Worm (Caenorhabditis elegans) whole organism, late embryonic: Measurements from ENCODE around the gene cdk-12.

Experiments
- ama-1 ChIP-seq: fragments of 150-350 bp; optimal IDR thresholded peaks from 2 replicates; lab custom pipeline; 2014
- ceh-22 ChIP-seq: sonication (generic microtip); optimal IDR thresholded peaks from 2 replicates; lab custom pipeline; 2017; ENCODE audit warnings: missing biosample characterization, missing genetic modification characterization
- ceh-24 ChIP-seq: sonication (generic microtip); optimal IDR thresholded peaks from 2 replicates; lab custom pipeline; 2016; ENCODE audit warnings: mild to moderate bottlenecking, missing genetic modification characterization, missing compliant biosample characterization
- fax-1 ChIP-seq: sonication (generic microtip); optimal IDR thresholded peaks from 2 replicates; lab custom pipeline; 2016; ENCODE audit warnings: missing genotype, missing genetic modification characterization, missing compliant biosample characterization
- hlh-8 ChIP-seq: sonication (generic microtip); optimal IDR thresholded peaks from 2 replicates; lab custom pipeline; 2016; ENCODE audit warnings: missing genotype, missing genetic modification characterization, missing compliant biosample characterization
- nhr-11 ChIP-seq: fragments of 150-350 bp; optimal IDR thresholded peaks from 2 replicates; lab custom pipeline; 2014; ENCODE audit warnings: missing biosample characterization, missing genetic modification characterization
- pha-4 ChIP-seq: fragments of 150-350 bp; optimal IDR thresholded peaks from 2 replicates; lab custom pipeline; 2018; ENCODE audit warnings: missing biosample characterization, missing genetic modification reagents, missing genetic modification characterization
- rnt-1 ChIP-seq: sonication (generic microtip); optimal IDR thresholded peaks from 2 replicates; lab custom pipeline; 2016; ENCODE audit warnings: missing genetic modification characterization, missing compliant biosample characterization
- sox-2 ChIP-seq: fragments of 200-800 bp; sonication (Bioruptor generic); IDR thresholded peaks from 2 replicates; pipeline ENCODE4 v1.3.6; 2022; ENCODE audit warnings: missing genetic modification reagents, missing genetic modification characterization, missing compliant biosample characterization
- unc-55 ChIP-seq: sonication (generic microtip); optimal IDR thresholded peaks from 2 replicates; lab custom pipeline; 2017; ENCODE audit warnings: missing biosample characterization, missing genetic modification reagents, missing genetic modification characterization
- zip-5 ChIP-seq: sonication (generic microtip); optimal IDR thresholded peaks from 2 replicates; lab custom pipeline; 2016; ENCODE audit warnings: missing genetic modification characterization, missing compliant biosample characterization

DNA sequence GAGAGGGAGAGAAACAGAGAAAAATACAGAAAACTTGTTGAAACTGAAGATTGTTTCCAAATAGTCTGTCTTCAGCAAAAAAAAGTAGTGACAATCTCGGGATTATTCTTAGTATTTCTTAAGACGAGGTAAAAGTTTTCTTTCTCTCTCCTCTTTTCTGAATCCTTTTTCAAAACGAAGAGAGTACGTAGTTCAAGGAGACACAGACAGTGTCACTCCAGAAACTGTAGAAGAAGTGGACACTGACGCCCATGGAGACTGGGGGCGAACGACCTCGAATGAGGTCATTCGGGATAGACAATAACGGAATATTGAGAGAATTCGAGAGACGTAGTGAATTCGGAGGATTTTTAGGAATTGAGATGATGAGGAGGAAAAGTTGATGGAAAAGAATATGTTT, 1.8 kb upstream of the cdk-12 start, which contains the start of gene gly-6:
- TF ChIP-seq nhr-11 (tag; lab: Kevin White, UChicago) = no peak
- TF ChIP-seq ama-1 (lab: Kevin White, UChicago) = no peak
- no peak for TF ChIP-seq ceh-22
- TF ChIP-seq hlh-8 = no peak
- TF ChIP-seq sox-2 (GFP tag; lab: Robert Waterston, UW) = no peak
- no peak for TF ChIP-seq rnt-1 (tag; lab: Kevin White, UChicago)
- TF ChIP-seq ceh-24 = no peak
- TF ChIP-seq zip-5 (tag; lab: Kevin White, UChicago) = no peak
- no peak for TF ChIP-seq pha-4
- no peak for TF ChIP-seq unc-55
- no peak for TF ChIP-seq fax-1 (tag; lab: Kevin White, UChicago)
